Fruit fly (Drosophila melanogaster): ENCODE measurements around the gene CG6709.

The CG6709 gene

dm6 chr3L:9848744-9849143, 45.8 kb downstream of the CG6709 start:
- TF ChIP-seq ttk (optimal IDR thresholded peaks at IDR 0.05), result no peak
- no peak for TF ChIP-seq Myc (optimal IDR thresholded peaks at IDR 0.05)
- TF ChIP-seq h (optimal IDR thresholded peaks at IDR 0.05), result no peak
- TF ChIP-seq psq (optimal IDR thresholded peaks at IDR 0.05), result no peak
- no peak for TF ChIP-seq Sin3A (optimal IDR thresholded peaks at IDR 0.05)
- no peak for TF ChIP-seq insv (optimal IDR thresholded peaks at IDR 0.05)

dm6 chr3L:9847420-9847977, 47.0 kb downstream of the CG6709 start:
- TF ChIP-seq Sin3A (optimal IDR thresholded peaks at IDR 0.05) (no peak), ttk (optimal IDR thresholded peaks at IDR 0.05) (no peak), psq (optimal IDR thresholded peaks at IDR 0.05) (no peak), h (optimal IDR thresholded peaks at IDR 0.05) (no peak), insv (optimal IDR thresholded peaks at IDR 0.05) (no peak), Myc (optimal IDR thresholded peaks at IDR 0.05) (no peak)

- TF ChIP-seq Sin3A (optimal IDR thresholded peaks at IDR 0.05) (no peak), ttk (optimal IDR thresholded peaks at IDR 0.05) (no peak), psq (optimal IDR thresholded peaks at IDR 0.05) (no peak), h (optimal IDR thresholded peaks at IDR 0.05) (no peak), insv (optimal IDR thresholded peaks at IDR 0.05) (no peak), Myc (optimal IDR thresholded peaks at IDR 0.05) (no peak)
Measured at dm6 chr3L:9846577-9847342, 47.8 kb downstream of the CG6709 start.

- no peak for TF ChIP-seq Sin3A (optimal IDR thresholded peaks at IDR 0.05)
- TF ChIP-seq psq (optimal IDR thresholded peaks at IDR 0.05), result no peak
- TF ChIP-seq ttk (optimal IDR thresholded peaks at IDR 0.05), result no peak
- TF ChIP-seq h (optimal IDR thresholded peaks at IDR 0.05), result no peak
- no peak for TF ChIP-seq Myc (optimal IDR thresholded peaks at IDR 0.05)
- no peak for TF ChIP-seq insv (optimal IDR thresholded peaks at IDR 0.05)
Measured at dm6 chr3L:9845980-9846538, 48.5 kb downstream of the CG6709 start.

Data from Kc167 (cell line).